Worm (Caenorhabditis elegans): ENCODE data around the gene F41B4.3.

The F41B4.3 gene

ce11 chrX:6861564-6861963, 25.6 kb upstream of the F41B4.3 start:
- TF ChIP-seq dsc-1 (tag; optimal IDR thresholded peaks at IDR 0.05) (no peak), nhr-11 (tag; optimal IDR thresholded peaks at IDR 0.05) (no peak), ceh-90 (tag; optimal IDR thresholded peaks at IDR 0.05) (no peak), hpl-2 (GFP tag; optimal IDR thresholded peaks at IDR 0.05) (no peak), unc-62 (GFP tag; optimal IDR thresholded peaks at IDR 0.05) (no peak), sptf-1 (tag; optimal IDR thresholded peaks at IDR 0.05) (no peak)

- TF ChIP-seq nhr-71 (tag; optimal IDR thresholded peaks at IDR 0.05) (peak; percentile 5), unc-86 (tag; optimal IDR thresholded peaks at IDR 0.05) (peak; percentile 0), fkh-10 (GFP tag; optimal IDR thresholded peaks at IDR 0.05) (peak; percentile 45), lin-39 (tag; optimal IDR thresholded peaks at IDR 0.05) (no peak), tbx-2 (tag; optimal IDR thresholded peaks at IDR 0.05) (peak; percentile 59), C04F5.9 (tag; optimal IDR thresholded peaks at IDR 0.05) (no peak), pqm-1 (tag; optimal IDR thresholded peaks at IDR 0.05) (no peak), zip-4 (GFP tag; optimal IDR thresholded peaks at IDR 0.05) (no peak), mdl-1 (tag; optimal IDR thresholded peaks at IDR 0.05) (no peak), lin-14 (GFP tag; optimal IDR thresholded peaks at IDR 0.05) (peak; percentile 71), mef-2 (tag; optimal IDR thresholded peaks at IDR 0.05) (no peak)
Measured at ce11 chrX:6856793-6857192, 20.9 kb upstream of the F41B4.3 start.

ce11 chrX:6853318-6853717, 17.4 kb upstream of the F41B4.3 start, which contains the start of gene rig-3:
TSS of gene rig-3 (plus strand) at chrX:6853618.
- TF ChIP-seq mef-2 (tag; optimal IDR thresholded peaks at IDR 0.05) (no peak), mep-1 (tag; optimal IDR thresholded peaks at IDR 0.05) (no peak), nhr-77 (tag; optimal IDR thresholded peaks at IDR 0.05) (no peak), nhr-85 (tag) (no peak), lir-3 (tag; optimal IDR thresholded peaks at IDR 0.05; ENCODE audit: poor library complexity) (no peak), C34B4.2 (tag; optimal IDR thresholded peaks at IDR 0.05) (no peak), grh-1 (GFP tag; IDR thresholded peaks at IDR 0.05) (no peak), egl-27 (tag; optimal IDR thresholded peaks at IDR 0.05) (no peak), hpl-2 (GFP tag; optimal IDR thresholded peaks at IDR 0.05) (no peak), nhr-12 (tag; optimal IDR thresholded peaks at IDR 0.05) (no peak), dsc-1 (tag; optimal IDR thresholded peaks at IDR 0.05) (no peak), C16A3.4 (tag; optimal IDR thresholded peaks at IDR 0.05) (no peak), nhr-90 (tag; optimal IDR thresholded peaks at IDR 0.05; ENCODE audit: poor library complexity) (no peak), nhr-47 (tag; optimal IDR thresholded peaks at IDR 0.05) (no peak), mab-9 (GFP tag; IDR thresholded peaks at IDR 0.05) (no peak), irx-1 (tag; optimal IDR thresholded peaks at IDR 0.05) (no peak), ets-5 (GFP tag; IDR thresholded peaks at IDR 0.05) (no peak), fkh-10 (GFP tag; optimal IDR thresholded peaks at IDR 0.05) (no peak), snpc-4 (tag; optimal IDR thresholded peaks at IDR 0.05) (no peak), alr-1 (tag; optimal IDR thresholded peaks at IDR 0.05; ENCODE audit: borderline replicate concordance) (no peak)

ce11 chrX:6850412-6850811, 14.5 kb upstream of the F41B4.3 start:
- TF ChIP-seq nhr-85 (tag) (peak; percentile 17), efl-3 (GFP tag; optimal IDR thresholded peaks at IDR 0.05) (no peak)

- TF ChIP-seq mab-9 (GFP tag; IDR thresholded peaks at IDR 0.05) (no peak), xbp-1 (tag; optimal IDR thresholded peaks at IDR 0.05) (no peak), ceh-63 (GFP tag; optimal IDR thresholded peaks at IDR 0.05) (no peak), pag-3 (tag; optimal IDR thresholded peaks at IDR 0.05; ENCODE audit: borderline replicate concordance, insufficient read depth) (no peak), efl-3 (GFP tag; optimal IDR thresholded peaks at IDR 0.05) (no peak), C34B4.2 (tag; optimal IDR thresholded peaks at IDR 0.05) (no peak), nhr-28 (tag; optimal IDR thresholded peaks at IDR 0.05) (no peak), zag-1 (tag; optimal IDR thresholded peaks at IDR 0.05) (no peak), sup-37 (GFP tag; optimal IDR thresholded peaks at IDR 0.05) (no peak)
Measured at ce11 chrX:6848596-6848995, 12.7 kb upstream of the F41B4.3 start.

All from whole organism, L1 larva.